Worm (Caenorhabditis elegans): ENCODE results near the gene C38C3.4.

The C38C3.4 gene

ce11 chrV:1481742-1482141 lies at the start of gene C38C3.4:
Gene C38C3.4 (plus strand): TSS chrV:1482042.
- TF ChIP-seq ref-1 (GFP tag; conservative IDR thresholded peaks at IDR 0.05) (no peak), ztf-29 (GFP tag; IDR thresholded peaks at IDR 0.05) (no peak), cog-1 (tag; optimal IDR thresholded peaks at IDR 0.05) (no peak), flt-1 (GFP tag; IDR thresholded peaks at IDR 0.05) (no peak), med-1 (GFP tag; optimal IDR thresholded peaks at IDR 0.05; ENCODE audit: insufficient read depth) (no peak), tab-1 (GFP tag; IDR thresholded peaks at IDR 0.05) (no peak), T22C8.4 (GFP tag; IDR thresholded peaks at IDR 0.05) (no peak), klf-2 (GFP tag; conservative IDR thresholded peaks at IDR 0.05) (no peak), ztf-23 (GFP tag; IDR thresholded peaks at IDR 0.05) (no peak)

ce11 chrV:1432500-1433418 lies 49.1 kb upstream of the C38C3.4 start:
- TF ChIP-seq flt-1 (GFP tag; IDR thresholded peaks at IDR 0.05), result no peak
- TF ChIP-seq ztf-23 (GFP tag; IDR thresholded peaks at IDR 0.05), result no peak
- TF ChIP-seq ref-1 (GFP tag; conservative IDR thresholded peaks at IDR 0.05), result no peak
- no peak for TF ChIP-seq tab-1 (GFP tag; IDR thresholded peaks at IDR 0.05)
- TF ChIP-seq cog-1 (tag; optimal IDR thresholded peaks at IDR 0.05), result no peak
- no peak for TF ChIP-seq T22C8.4 (GFP tag; IDR thresholded peaks at IDR 0.05)
- TF ChIP-seq klf-2 (GFP tag; conservative IDR thresholded peaks at IDR 0.05), result no peak
- no peak for TF ChIP-seq ztf-29 (GFP tag; IDR thresholded peaks at IDR 0.05)
- no peak for TF ChIP-seq med-1 (GFP tag; optimal IDR thresholded peaks at IDR 0.05; ENCODE audit: insufficient read depth)

ce11 chrV:1433419-1433765 lies 48.5 kb upstream of the C38C3.4 start:
- TF ChIP-seq ref-1 (GFP tag; conservative IDR thresholded peaks at IDR 0.05) (no peak), ztf-29 (GFP tag; IDR thresholded peaks at IDR 0.05) (no peak), ztf-23 (GFP tag; IDR thresholded peaks at IDR 0.05) (no peak), flt-1 (GFP tag; IDR thresholded peaks at IDR 0.05) (no peak), T22C8.4 (GFP tag; IDR thresholded peaks at IDR 0.05) (no peak), klf-2 (GFP tag; conservative IDR thresholded peaks at IDR 0.05) (no peak), tab-1 (GFP tag; IDR thresholded peaks at IDR 0.05) (no peak), med-1 (GFP tag; optimal IDR thresholded peaks at IDR 0.05; ENCODE audit: insufficient read depth) (no peak), cog-1 (tag; optimal IDR thresholded peaks at IDR 0.05) (no peak)

- TF ChIP-seq cog-1 (tag; optimal IDR thresholded peaks at IDR 0.05) (no peak), ref-1 (GFP tag; conservative IDR thresholded peaks at IDR 0.05) (no peak), T22C8.4 (GFP tag; IDR thresholded peaks at IDR 0.05) (no peak), ztf-23 (GFP tag; IDR thresholded peaks at IDR 0.05) (no peak), ztf-29 (GFP tag; IDR thresholded peaks at IDR 0.05) (no peak), med-1 (GFP tag; optimal IDR thresholded peaks at IDR 0.05; ENCODE audit: insufficient read depth) (no peak), klf-2 (GFP tag; conservative IDR thresholded peaks at IDR 0.05) (no peak), flt-1 (GFP tag; IDR thresholded peaks at IDR 0.05) (no peak), tab-1 (GFP tag; IDR thresholded peaks at IDR 0.05) (no peak)
Measured at ce11 chrV:1434398-1434797, 47.4 kb upstream of the C38C3.4 start.

ce11 chrV:1435106-1435505 lies 46.7 kb upstream of the C38C3.4 start:
- no peak for TF ChIP-seq ref-1 (GFP tag; conservative IDR thresholded peaks at IDR 0.05)
- no peak for TF ChIP-seq med-1 (GFP tag; optimal IDR thresholded peaks at IDR 0.05; ENCODE audit: insufficient read depth)
- no peak for TF ChIP-seq klf-2 (GFP tag; conservative IDR thresholded peaks at IDR 0.05)
- no peak for TF ChIP-seq ztf-23 (GFP tag; IDR thresholded peaks at IDR 0.05)
- TF ChIP-seq T22C8.4 (GFP tag; IDR thresholded peaks at IDR 0.05), result no peak
- TF ChIP-seq cog-1 (tag; optimal IDR thresholded peaks at IDR 0.05), result no peak
- TF ChIP-seq flt-1 (GFP tag; IDR thresholded peaks at IDR 0.05), result no peak
- TF ChIP-seq tab-1 (GFP tag; IDR thresholded peaks at IDR 0.05), result no peak

ce11 chrV:1438205-1438604 lies 43.6 kb upstream of the C38C3.4 start:
- no peak for TF ChIP-seq ztf-29 (GFP tag; IDR thresholded peaks at IDR 0.05)
- no peak for TF ChIP-seq cog-1 (tag; optimal IDR thresholded peaks at IDR 0.05)
- TF ChIP-seq med-1 (GFP tag; optimal IDR thresholded peaks at IDR 0.05; ENCODE audit: insufficient read depth), result no peak
- TF ChIP-seq T22C8.4 (GFP tag; IDR thresholded peaks at IDR 0.05), result no peak
- TF ChIP-seq tab-1 (GFP tag; IDR thresholded peaks at IDR 0.05), result no peak
- no peak for TF ChIP-seq klf-2 (GFP tag; conservative IDR thresholded peaks at IDR 0.05)

ce11 chrV:1438832-1439231 lies 43.0 kb upstream of the C38C3.4 start, which contains the start of gene R09B5.11:
Gene R09B5.11 (plus strand): TSS chrV:1439205.
- no peak for TF ChIP-seq klf-2 (GFP tag; conservative IDR thresholded peaks at IDR 0.05)
- no peak for TF ChIP-seq ztf-29 (GFP tag; IDR thresholded peaks at IDR 0.05)
- no peak for TF ChIP-seq T22C8.4 (GFP tag; IDR thresholded peaks at IDR 0.05)
- no peak for TF ChIP-seq tab-1 (GFP tag; IDR thresholded peaks at IDR 0.05)
- no peak for TF ChIP-seq cog-1 (tag; optimal IDR thresholded peaks at IDR 0.05)
- no peak for TF ChIP-seq flt-1 (GFP tag; IDR thresholded peaks at IDR 0.05)
- no peak for TF ChIP-seq ref-1 (GFP tag; conservative IDR thresholded peaks at IDR 0.05)
- no peak for TF ChIP-seq med-1 (GFP tag; optimal IDR thresholded peaks at IDR 0.05; ENCODE audit: insufficient read depth)
- no peak for TF ChIP-seq ztf-23 (GFP tag; IDR thresholded peaks at IDR 0.05)

- TF ChIP-seq klf-2 (GFP tag; conservative IDR thresholded peaks at IDR 0.05) (no peak), ztf-29 (GFP tag; IDR thresholded peaks at IDR 0.05) (no peak), cog-1 (tag; optimal IDR thresholded peaks at IDR 0.05) (no peak), tab-1 (GFP tag; IDR thresholded peaks at IDR 0.05) (no peak), med-1 (GFP tag; optimal IDR thresholded peaks at IDR 0.05; ENCODE audit: insufficient read depth) (no peak), ref-1 (GFP tag; conservative IDR thresholded peaks at IDR 0.05) (no peak), flt-1 (GFP tag; IDR thresholded peaks at IDR 0.05) (no peak), T22C8.4 (GFP tag; IDR thresholded peaks at IDR 0.05) (no peak), ztf-23 (GFP tag; IDR thresholded peaks at IDR 0.05) (no peak)
Measured at ce11 chrV:1442042-1442441, 39.8 kb upstream of the C38C3.4 start, which contains the start of gene cnc-11. Gene cnc-11 (plus strand): TSS chrV:1442342.

- TF ChIP-seq ref-1 (GFP tag; conservative IDR thresholded peaks at IDR 0.05) (no peak), med-1 (GFP tag; optimal IDR thresholded peaks at IDR 0.05; ENCODE audit: insufficient read depth) (no peak), T22C8.4 (GFP tag; IDR thresholded peaks at IDR 0.05) (no peak), flt-1 (GFP tag; IDR thresholded peaks at IDR 0.05) (no peak), tab-1 (GFP tag; IDR thresholded peaks at IDR 0.05) (no peak), klf-2 (GFP tag; conservative IDR thresholded peaks at IDR 0.05) (no peak), ztf-29 (GFP tag; IDR thresholded peaks at IDR 0.05) (no peak), ztf-23 (GFP tag; IDR thresholded peaks at IDR 0.05) (no peak), cog-1 (tag; optimal IDR thresholded peaks at IDR 0.05) (no peak)
Measured at ce11 chrV:1444180-1444579, 37.7 kb upstream of the C38C3.4 start, which contains the start of gene cnc-1. Gene cnc-1 (minus strand): TSS chrV:1444280.

All from whole organism, midembryonic.